Worm (Caenorhabditis elegans): Measurements from ENCODE around the gene scl-3.
A peak's percentile ranks its signal among the peaks of the same experiment; 100 is the strongest.

scl-3 gene

ce11 chrIV:13033516-13033915, 25.9 kb upstream of the scl-3 start:
- TF ChIP-seq lin-11 (tag; optimal IDR thresholded peaks at IDR 0.05) (no peak), ceh-24 (tag; optimal IDR thresholded peaks at IDR 0.05) (no peak), ceh-2 (tag; optimal IDR thresholded peaks at IDR 0.05) (no peak), nfya-1 (tag; optimal IDR thresholded peaks at IDR 0.05) (no peak), ceh-34 (tag; optimal IDR thresholded peaks at IDR 0.05) (no peak)

ce11 chrIV:13035302-13035701, 24.1 kb upstream of the scl-3 start:
- TF ChIP-seq hlh-13 (GFP tag; optimal IDR thresholded peaks at IDR 0.05) (no peak), unc-86 (tag; optimal IDR thresholded peaks at IDR 0.05) (no peak), elt-4 (tag; optimal IDR thresholded peaks at IDR 0.05) (no peak), hlh-30 (tag; optimal IDR thresholded peaks at IDR 0.05; ENCODE audit: insufficient read depth) (no peak), odd-2 (tag; optimal IDR thresholded peaks at IDR 0.05) (no peak), ceh-31 (tag; optimal IDR thresholded peaks at IDR 0.05) (no peak), unc-3 (GFP tag; conservative IDR thresholded peaks at IDR 0.05) (no peak), unc-3 (tag; optimal IDR thresholded peaks at IDR 0.05) (no peak), lim-6 (tag; optimal IDR thresholded peaks at IDR 0.05) (no peak), F13H6.1 (tag; optimal IDR thresholded peaks at IDR 0.05) (no peak)

ce11 chrIV:13036835-13037234, 22.5 kb upstream of the scl-3 start:
- TF ChIP-seq ceh-19 (GFP tag; optimal IDR thresholded peaks at IDR 0.05), result no peak
- TF ChIP-seq tbx-2 (tag; optimal IDR thresholded peaks at IDR 0.05), result no peak
- no peak for TF ChIP-seq pax-1 (tag; optimal IDR thresholded peaks at IDR 0.05)
- no peak for TF ChIP-seq dve-1 (tag; optimal IDR thresholded peaks at IDR 0.05)
- TF ChIP-seq nhr-232 (tag; optimal IDR thresholded peaks at IDR 0.05), result no peak
- no peak for TF ChIP-seq elt-4 (tag; optimal IDR thresholded peaks at IDR 0.05)
- no peak for TF ChIP-seq ref-2 (tag; optimal IDR thresholded peaks at IDR 0.05)
- TF ChIP-seq ceh-45 (GFP tag; IDR thresholded peaks at IDR 0.05), result no peak
- TF ChIP-seq unc-55 (GFP tag; optimal IDR thresholded peaks at IDR 0.05), result no peak
- no peak for TF ChIP-seq ceh-14 (tag; optimal IDR thresholded peaks at IDR 0.05)
- no peak for TF ChIP-seq mec-3 (tag; optimal IDR thresholded peaks at IDR 0.05; ENCODE audit: borderline replicate concordance)
- TF ChIP-seq npax-4 (tag; optimal IDR thresholded peaks at IDR 0.05), result no peak
- no peak for TF ChIP-seq madf-2 (tag; optimal IDR thresholded peaks at IDR 0.05)
- no peak for TF ChIP-seq lim-6 (tag; optimal IDR thresholded peaks at IDR 0.05)
- no peak for TF ChIP-seq sox-2 (GFP tag; IDR thresholded peaks at IDR 0.05)
- no peak for TF ChIP-seq pag-3 (tag; optimal IDR thresholded peaks at IDR 0.05; ENCODE audit: borderline replicate concordance)

DNA sequence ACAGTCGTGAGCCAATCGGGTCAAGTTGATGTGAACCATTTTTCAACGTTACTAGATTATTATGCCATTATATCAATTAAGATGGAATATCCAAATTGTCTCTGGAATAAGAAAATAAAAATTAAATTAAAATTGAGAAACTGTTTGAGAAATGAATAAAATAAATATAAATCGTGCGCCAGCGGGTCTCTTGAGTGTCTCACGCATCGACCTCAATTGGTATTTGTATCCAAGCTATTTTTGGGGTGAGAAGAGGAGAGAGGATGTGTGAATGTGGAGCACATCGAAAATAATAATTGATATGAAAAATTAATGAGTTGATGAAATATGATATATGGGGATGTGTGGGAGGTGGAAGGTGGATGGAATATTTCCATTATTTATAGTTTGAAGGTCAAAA, 20.5 kb upstream of the scl-3 start, which contains the start of gene F49E11.2:
Gene F49E11.2 (minus strand): TSS at position 101 of the 400 bp plus-strand sequence.
- TF ChIP-seq ama-1 (optimal IDR thresholded peaks at IDR 0.05) (no peak), pros-1 (tag; optimal IDR thresholded peaks at IDR 0.05) (no peak), sdc-2 (tag; optimal IDR thresholded peaks at IDR 0.05) (no peak), nhr-232 (tag; optimal IDR thresholded peaks at IDR 0.05) (no peak), madf-2 (tag; optimal IDR thresholded peaks at IDR 0.05) (no peak), nhr-11 (tag; optimal IDR thresholded peaks at IDR 0.05) (no peak), ttx-3 (tag; optimal IDR thresholded peaks at IDR 0.05) (no peak), ceh-48 (tag; optimal IDR thresholded peaks at IDR 0.05) (no peak), hlh-6 (tag; optimal IDR thresholded peaks at IDR 0.05) (no peak), unc-3 (GFP tag; conservative IDR thresholded peaks at IDR 0.05) (no peak), unc-3 (tag; optimal IDR thresholded peaks at IDR 0.05) (no peak), tbx-7 (tag; optimal IDR thresholded peaks at IDR 0.05) (no peak)

DNA sequence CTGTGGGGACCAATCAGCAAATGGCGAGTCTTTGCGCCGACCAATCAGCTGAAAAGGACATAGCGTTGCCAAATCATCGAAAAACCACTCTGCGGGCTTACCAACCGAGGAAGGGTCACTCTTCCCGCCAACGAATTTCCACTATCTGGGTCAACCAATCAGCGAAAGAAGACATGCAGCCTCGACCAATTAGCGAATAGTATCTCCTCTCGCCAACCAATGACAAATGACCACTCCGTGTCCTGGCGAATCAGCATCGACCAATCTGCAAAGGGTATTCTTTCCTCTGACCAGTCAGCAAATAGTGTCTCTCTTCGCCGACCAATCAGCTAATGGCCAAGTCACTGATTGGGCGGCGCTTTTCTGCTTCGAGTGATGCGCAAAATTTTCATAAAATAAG, 17.9 kb upstream of the scl-3 start:
- no peak for TF ChIP-seq sdc-2 (tag; optimal IDR thresholded peaks at IDR 0.05)
- no peak for TF ChIP-seq unc-86 (tag; optimal IDR thresholded peaks at IDR 0.05)
- TF ChIP-seq ahr-1 (tag; optimal IDR thresholded peaks at IDR 0.05), result no peak
- peak; percentile 87 for TF ChIP-seq nfya-1 (tag; optimal IDR thresholded peaks at IDR 0.05)
